Worm (Caenorhabditis elegans): Measurements from ENCODE around the gene nasp-2.
A peak's percentile ranks its signal among the peaks of the same experiment; 100 is the strongest.

nasp-2 gene

DNA sequence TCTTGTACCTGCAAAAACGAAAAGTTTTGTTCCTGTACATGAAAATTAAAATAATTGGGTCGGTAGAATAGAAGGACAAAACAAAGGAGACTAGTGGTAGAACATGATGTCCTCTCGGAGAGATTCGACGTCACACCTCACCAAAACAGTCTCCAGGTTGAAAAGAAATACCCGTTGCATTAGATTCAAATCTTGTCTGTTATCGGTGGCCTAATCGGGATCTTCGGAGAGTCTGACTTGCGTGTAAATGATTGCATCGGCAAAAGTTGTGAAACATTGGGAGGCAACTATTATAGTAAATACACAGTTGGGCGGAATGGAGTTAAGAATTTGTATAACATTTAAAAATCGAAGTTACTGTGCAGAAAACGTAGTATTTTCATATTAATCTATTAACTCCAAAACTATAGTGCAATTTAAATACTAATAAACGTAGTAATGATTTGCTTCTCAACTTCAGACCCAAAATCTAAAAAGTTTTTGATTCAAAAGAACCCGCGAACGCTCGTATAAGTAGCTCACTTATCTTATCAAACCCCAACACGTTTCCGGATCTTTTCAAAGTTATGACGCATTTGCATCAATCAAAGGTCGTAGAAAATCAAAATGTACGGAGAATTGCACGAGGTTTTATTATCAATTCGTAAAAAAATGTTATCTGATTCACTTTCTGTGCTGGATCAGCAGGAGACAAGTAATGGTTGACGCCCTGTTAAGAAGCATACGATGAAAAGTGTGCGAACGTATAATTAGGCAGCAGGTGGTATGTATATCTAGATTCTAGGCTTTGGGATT, 21.5 kb upstream of the nasp-2 start, which contains the start of gene nhr-168:
Gene nhr-168, minus strand, starts transcription at position 486 of the 795 bp plus-strand sequence.
- TF ChIP-seq grh-1 (GFP tag; IDR thresholded peaks at IDR 0.05) (peak; percentile 41), zip-4 (GFP tag; optimal IDR thresholded peaks at IDR 0.05) (no peak), C16A3.4 (tag; optimal IDR thresholded peaks at IDR 0.05) (no peak), tlp-1 (tag; optimal IDR thresholded peaks at IDR 0.05) (no peak), sptf-1 (tag; optimal IDR thresholded peaks at IDR 0.05) (no peak), hlh-4 (tag; optimal IDR thresholded peaks at IDR 0.05) (no peak), ama-1 (optimal IDR thresholded peaks at IDR 0.05) (no peak), rnt-1 (tag; optimal IDR thresholded peaks at IDR 0.05) (peak; percentile 12), fkh-8 (tag; optimal IDR thresholded peaks at IDR 0.05) (no peak), C04F5.9 (tag; optimal IDR thresholded peaks at IDR 0.05) (no peak), efl-3 (GFP tag; optimal IDR thresholded peaks at IDR 0.05) (no peak), snpc-4 (tag; optimal IDR thresholded peaks at IDR 0.05) (no peak), egl-27 (tag; optimal IDR thresholded peaks at IDR 0.05) (no peak), ceh-63 (GFP tag; optimal IDR thresholded peaks at IDR 0.05) (no peak), lin-14 (GFP tag; optimal IDR thresholded peaks at IDR 0.05) (peak; percentile 68), nhr-85 (tag) (peak; percentile 88), ets-5 (GFP tag; IDR thresholded peaks at IDR 0.05) (no peak), ceh-90 (tag; optimal IDR thresholded peaks at IDR 0.05) (no peak), xbp-1 (tag; optimal IDR thresholded peaks at IDR 0.05) (no peak), unc-98 (GFP tag; IDR thresholded peaks at IDR 0.05) (no peak), swsn-7 (tag; optimal IDR thresholded peaks at IDR 0.05) (no peak), egl-13 (tag; optimal IDR thresholded peaks at IDR 0.05) (no peak), nhr-90 (tag; optimal IDR thresholded peaks at IDR 0.05; ENCODE audit: poor library complexity) (no peak), nhr-71 (tag; optimal IDR thresholded peaks at IDR 0.05) (no peak), nhr-20 (tag; optimal IDR thresholded peaks at IDR 0.05) (peak; percentile 5), C34B4.2 (tag; optimal IDR thresholded peaks at IDR 0.05) (no peak), vab-15 (tag; optimal IDR thresholded peaks at IDR 0.05) (no peak), efl-1 (optimal IDR thresholded peaks at IDR 0.05) (no peak), efl-1 (GFP tag; optimal IDR thresholded peaks at IDR 0.05 in 1 of 2) (no peak), lin-35 (GFP tag; optimal IDR thresholded peaks at IDR 0.05) (no peak), nhr-28 (tag; optimal IDR thresholded peaks at IDR 0.05) (no peak), elt-2 (tag; optimal IDR thresholded peaks at IDR 0.05) (peak; percentile 72), lin-13 (GFP tag; optimal IDR thresholded peaks at IDR 0.05) (no peak), pax-3 (tag; optimal IDR thresholded peaks at IDR 0.05) (peak; percentile 39), blmp-1 (tag; optimal IDR thresholded peaks at IDR 0.05) (peak; percentile 38)

DNA sequence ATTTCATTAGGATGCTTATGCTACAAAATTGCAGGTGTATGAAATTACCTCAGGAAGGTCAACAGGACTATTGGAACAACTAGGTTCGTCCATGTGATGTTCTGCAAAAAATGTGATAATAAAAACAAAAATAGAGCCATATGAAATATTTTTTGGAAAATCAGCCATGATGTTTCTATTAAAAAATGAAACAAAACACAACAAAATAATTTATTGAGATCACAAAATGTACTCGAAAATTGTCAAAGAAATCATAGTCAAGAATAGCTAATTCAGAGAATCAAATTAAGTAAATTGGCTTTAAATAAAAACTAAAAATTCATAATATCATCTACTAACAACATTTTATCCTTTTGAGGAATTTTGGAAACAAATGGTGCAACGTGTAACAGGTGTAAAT, 18.9 kb upstream of the nasp-2 start, which contains the start of gene nhr-129:
Gene nhr-129, minus strand, starts transcription at position 101 of the 400 bp plus-strand sequence.
- TF ChIP-seq hlh-17 (GFP tag; optimal IDR thresholded peaks at IDR 0.05; ENCODE audit: borderline replicate concordance) (no peak), tbx-2 (tag; optimal IDR thresholded peaks at IDR 0.05) (no peak), rnt-1 (tag; optimal IDR thresholded peaks at IDR 0.05) (no peak), tlp-1 (tag; optimal IDR thresholded peaks at IDR 0.05) (no peak), ets-5 (GFP tag; IDR thresholded peaks at IDR 0.05) (no peak), ceh-88 (GFP tag; IDR thresholded peaks at IDR 0.05) (no peak), grh-1 (GFP tag; IDR thresholded peaks at IDR 0.05) (no peak), elt-2 (tag; optimal IDR thresholded peaks at IDR 0.05) (no peak), fos-1 (tag; optimal IDR thresholded peaks at IDR 0.05) (no peak), sox-4 (tag; optimal IDR thresholded peaks at IDR 0.05) (no peak), lin-39 (tag; optimal IDR thresholded peaks at IDR 0.05) (no peak), snpc-4 (tag; optimal IDR thresholded peaks at IDR 0.05) (no peak), snu-23 (GFP tag; optimal IDR thresholded peaks at IDR 0.05) (no peak), zip-4 (GFP tag; optimal IDR thresholded peaks at IDR 0.05) (no peak), nhr-76 (tag; optimal IDR thresholded peaks at IDR 0.05) (no peak), mdl-1 (tag; optimal IDR thresholded peaks at IDR 0.05) (no peak), unc-30 (tag; optimal IDR thresholded peaks at IDR 0.05) (no peak), unc-62 (GFP tag; optimal IDR thresholded peaks at IDR 0.05) (no peak)

All from whole organism, L1 larva.